Worm (Caenorhabditis elegans): ENCODE measurements around the gene B0554.7.
A peak's percentile ranks its signal among the peaks of the same experiment; 100 is the strongest.

Gene B0554.7

ce11 chrV:392199-392678, 48.6 kb downstream of the B0554.7 start, which contains the start of gene nhr-254:
TSS of gene nhr-254 (plus strand) at chrV:392628.
- TF ChIP-seq pbrm-1 (GFP tag; IDR thresholded peaks at IDR 0.05) (no peak), F55B11.4 (tag; optimal IDR thresholded peaks at IDR 0.05; ENCODE audit: borderline replicate concordance, insufficient read depth) (no peak), nhr-179 (tag; optimal IDR thresholded peaks at IDR 0.05) (no peak), mes-4 (tag; optimal IDR thresholded peaks at IDR 0.05) (no peak), F37B4.10 (GFP tag; IDR thresholded peaks at IDR 0.05) (no peak), hlh-12 (tag; optimal IDR thresholded peaks at IDR 0.05) (no peak), hrde-1 (tag; optimal IDR thresholded peaks at IDR 0.05; ENCODE audit: borderline replicate concordance) (no peak), ztf-25 (GFP tag; IDR thresholded peaks at IDR 0.05) (no peak), snpc-4 (GFP tag; optimal IDR thresholded peaks at IDR 0.05) (no peak), snpc-4 (tag; optimal IDR thresholded peaks at IDR 0.05) (no peak), B0019.2 (GFP tag; conservative IDR thresholded peaks at IDR 0.05) (no peak), fkh-3 (tag; optimal IDR thresholded peaks at IDR 0.05) (no peak), B0336.3 (GFP tag; IDR thresholded peaks at IDR 0.05) (no peak), cebp-2 (GFP tag; IDR thresholded peaks at IDR 0.05) (no peak), ztf-28 (GFP tag; IDR thresholded peaks at IDR 0.05) (no peak), tbp1 (GFP tag; optimal IDR thresholded peaks at IDR 0.05) (no peak), tlf-1 (GFP tag; optimal IDR thresholded peaks at IDR 0.05) (no peak)

ce11 chrV:388397-388796, 52.4 kb downstream of the B0554.7 start, which contains the start of gene ZK6.6:
TSS of gene ZK6.6 (plus strand) at chrV:388697.
- 0 out of 2 replicates have a peak, but pooled peaks have one; percentile 23 for TF ChIP-seq B0336.3 (GFP tag; IDR thresholded peaks at IDR 0.05)
- no peak for TF ChIP-seq lin-35 (GFP tag; optimal IDR thresholded peaks at IDR 0.05)
- peak; percentile 13 for TF ChIP-seq repo-1 (tag; optimal IDR thresholded peaks at IDR 0.05)

Measured in whole organism, young adult.